Worm (Caenorhabditis elegans): ENCODE measurements around the gene H03G16.1.

Gene H03G16.1

ce11 chrX:15076042-15076565 lies 22.4 kb downstream of the H03G16.1 start, which contains the start of the genes H40L08.3 and H40L08.9:
Gene H40L08.3, minus strand, starts transcription at chrX:15076092.
Gene H40L08.9, minus strand, starts transcription at chrX:15076480.
- no peak for TF ChIP-seq M03D4.4 (tag; optimal IDR thresholded peaks at IDR 0.05)
- TF ChIP-seq unc-120 (tag; optimal IDR thresholded peaks at IDR 0.05; ENCODE audit: poor library complexity, severe bottlenecking): no peak
- no peak for TF ChIP-seq elt-3 (tag; optimal IDR thresholded peaks at IDR 0.05)
- peak; percentile 14 for TF ChIP-seq unc-62 (GFP tag; optimal IDR thresholded peaks at IDR 0.05)
- TF ChIP-seq lsy-2 (tag; optimal IDR thresholded peaks at IDR 0.05): no peak
- no peak for TF ChIP-seq ztf-11 (tag; optimal IDR thresholded peaks at IDR 0.05)
- no peak for TF ChIP-seq zip-8 (tag; optimal IDR thresholded peaks at IDR 0.05)
- no peak for TF ChIP-seq nhr-237 (tag; optimal IDR thresholded peaks at IDR 0.05)
- no peak for TF ChIP-seq hlh-1 (tag; optimal IDR thresholded peaks at IDR 0.05)
- peak; percentile 27 for TF ChIP-seq elt-1 (tag; optimal IDR thresholded peaks at IDR 0.05; ENCODE audit: borderline replicate concordance, insufficient read depth)
- no peak for TF ChIP-seq sptf-1 (tag; optimal IDR thresholded peaks at IDR 0.05)
- TF ChIP-seq ces-1 (GFP tag; optimal IDR thresholded peaks at IDR 0.05): no peak

ce11 chrX:15076909-15077308 lies 23.2 kb downstream of the H03G16.1 start:
- TF ChIP-seq tbx-8 (GFP tag; optimal IDR thresholded peaks at IDR 0.05) (no peak), unc-62 (GFP tag; optimal IDR thresholded peaks at IDR 0.05) (no peak), mls-2 (tag; optimal IDR thresholded peaks at IDR 0.05) (no peak), blmp-1 (tag; optimal IDR thresholded peaks at IDR 0.05) (no peak), pha-4 (tag; optimal IDR thresholded peaks at IDR 0.05) (no peak), flh-1 (GFP tag; optimal IDR thresholded peaks at IDR 0.05) (no peak), bed-3 (GFP tag; optimal IDR thresholded peaks at IDR 0.05) (no peak), lsy-2 (tag; optimal IDR thresholded peaks at IDR 0.05) (no peak), unc-120 (tag; optimal IDR thresholded peaks at IDR 0.05; ENCODE audit: poor library complexity, severe bottlenecking) (no peak), sptf-1 (tag; optimal IDR thresholded peaks at IDR 0.05) (no peak), lin-32 (GFP tag; optimal IDR thresholded peaks at IDR 0.05) (no peak), elt-3 (tag; optimal IDR thresholded peaks at IDR 0.05) (no peak), snpc-4 (tag; optimal IDR thresholded peaks at IDR 0.05) (no peak), zip-8 (tag; optimal IDR thresholded peaks at IDR 0.05) (no peak), ces-1 (GFP tag; optimal IDR thresholded peaks at IDR 0.05) (no peak), hlh-1 (tag; optimal IDR thresholded peaks at IDR 0.05) (no peak), ztf-11 (tag; optimal IDR thresholded peaks at IDR 0.05) (no peak)

ce11 chrX:15077597-15078261 lies 24.0 kb downstream of the H03G16.1 start, which contains the start of the genes H40L08.8, H40L08.2 and H40L08.7:
Gene H40L08.8, minus strand, starts transcription at chrX:15077633.
Gene H40L08.2, minus strand, starts transcription at chrX:15077744.
Gene H40L08.7, minus strand, starts transcription at chrX:15077744.
- TF ChIP-seq unc-39 (tag; optimal IDR thresholded peaks at IDR 0.05) (no peak), nhr-76 (tag; optimal IDR thresholded peaks at IDR 0.05) (no peak), hlh-1 (tag; optimal IDR thresholded peaks at IDR 0.05) (no peak), sem-2 (GFP tag; optimal IDR thresholded peaks at IDR 0.05) (no peak), M03D4.4 (tag; optimal IDR thresholded peaks at IDR 0.05) (no peak), ham-2 (GFP tag; optimal IDR thresholded peaks at IDR 0.05) (peak; percentile 38), ces-1 (GFP tag; optimal IDR thresholded peaks at IDR 0.05) (no peak), bed-3 (GFP tag; optimal IDR thresholded peaks at IDR 0.05) (no peak)

ce11 chrX:15078276-15078675 lies 24.6 kb downstream of the H03G16.1 start:
- TF ChIP-seq ceh-39 (tag; optimal IDR thresholded peaks at IDR 0.05) (no peak), sptf-1 (tag; optimal IDR thresholded peaks at IDR 0.05) (no peak), lin-32 (GFP tag; optimal IDR thresholded peaks at IDR 0.05) (no peak), M03D4.4 (tag; optimal IDR thresholded peaks at IDR 0.05) (no peak), mls-2 (tag; optimal IDR thresholded peaks at IDR 0.05) (no peak), ces-1 (GFP tag; optimal IDR thresholded peaks at IDR 0.05) (no peak), mab-5 (tag; optimal IDR thresholded peaks at IDR 0.05) (no peak), unc-62 (GFP tag; optimal IDR thresholded peaks at IDR 0.05) (no peak), lsy-2 (tag; optimal IDR thresholded peaks at IDR 0.05) (no peak), elt-1 (tag; optimal IDR thresholded peaks at IDR 0.05; ENCODE audit: borderline replicate concordance, insufficient read depth) (no peak), ztf-11 (tag; optimal IDR thresholded peaks at IDR 0.05) (no peak), blmp-1 (tag; optimal IDR thresholded peaks at IDR 0.05) (no peak), nhr-28 (tag; optimal IDR thresholded peaks at IDR 0.05) (no peak), snpc-4 (tag; optimal IDR thresholded peaks at IDR 0.05) (no peak), pha-4 (tag; optimal IDR thresholded peaks at IDR 0.05) (no peak), sem-2 (GFP tag; optimal IDR thresholded peaks at IDR 0.05) (no peak), ceh-83 (GFP tag; optimal IDR thresholded peaks at IDR 0.05) (no peak), bed-3 (GFP tag; optimal IDR thresholded peaks at IDR 0.05) (no peak)

- TF ChIP-seq unc-62 (GFP tag; optimal IDR thresholded peaks at IDR 0.05): no peak
- TF ChIP-seq ztf-11 (tag; optimal IDR thresholded peaks at IDR 0.05): no peak
- no peak for TF ChIP-seq pha-4 (tag; optimal IDR thresholded peaks at IDR 0.05)
- no peak for TF ChIP-seq mab-5 (tag; optimal IDR thresholded peaks at IDR 0.05)
- no peak for TF ChIP-seq bed-3 (GFP tag; optimal IDR thresholded peaks at IDR 0.05)
- TF ChIP-seq snpc-4 (tag; optimal IDR thresholded peaks at IDR 0.05): no peak
- TF ChIP-seq nhr-28 (tag; optimal IDR thresholded peaks at IDR 0.05): no peak
- TF ChIP-seq ham-2 (GFP tag; optimal IDR thresholded peaks at IDR 0.05): no peak
- TF ChIP-seq drap-1 (GFP tag; optimal IDR thresholded peaks at IDR 0.05): no peak
- no peak for TF ChIP-seq elt-3 (tag; optimal IDR thresholded peaks at IDR 0.05)
- TF ChIP-seq unc-120 (tag; optimal IDR thresholded peaks at IDR 0.05; ENCODE audit: poor library complexity, severe bottlenecking): no peak
- TF ChIP-seq ceh-39 (tag; optimal IDR thresholded peaks at IDR 0.05): no peak
- no peak for TF ChIP-seq lin-13 (tag; optimal IDR thresholded peaks at IDR 0.05)
- TF ChIP-seq sptf-1 (tag; optimal IDR thresholded peaks at IDR 0.05): no peak
- TF ChIP-seq M03D4.4 (tag; optimal IDR thresholded peaks at IDR 0.05): no peak
These were observed 25.7 kb downstream of the H03G16.1 start for ce11 chrX:15079406-15079805.

Data from whole organism, mixed stage, embryonic.